Worm (Caenorhabditis elegans) whole organism, L3 larva: ENCODE measurements around the gene Y57E12AL.6.

ENCODE experiments used
- R02D3.7 ChIP-seq: fragments of 150-350 bp; optimal IDR thresholded peaks from 2 replicates; lab custom pipeline; 2014; ENCODE audit warnings: missing biosample characterization, missing genetic modification characterization
- ZK546.5 ChIP-seq: sonication (generic microtip); optimal IDR thresholded peaks from 2 replicates; lab custom pipeline; 2017; ENCODE audit warnings: missing biosample characterization, missing genetic modification characterization
- aly-2 ChIP-seq: fragments of 150-350 bp; optimal IDR thresholded peaks from 2 replicates; lab custom pipeline; 2014; ENCODE audit warnings: missing biosample characterization, missing genetic modification characterization
- ama-1 ChIP-seq: fragments of 150-350 bp; optimal IDR thresholded peaks from 2 replicates; lab custom pipeline; 2018
- ceh-16 ChIP-seq: sonication (generic microtip); optimal IDR thresholded peaks from 2 replicates; lab custom pipeline; 2017; ENCODE audit warnings: missing biosample characterization, missing genetic modification characterization
- ceh-82 ChIP-seq: fragments of 150-350 bp; optimal IDR thresholded peaks from 2 replicates; lab custom pipeline; 2014; ENCODE audit warnings: missing biosample characterization, missing genetic modification characterization
- ceh-9 ChIP-seq: sonication (generic microtip); optimal IDR thresholded peaks from 2 replicates; lab custom pipeline; 2018; ENCODE audit warnings: missing biosample characterization, missing genetic modification characterization
- daf-12 ChIP-seq: fragments of 150-350 bp; optimal IDR thresholded peaks from 2 replicates; lab custom pipeline; 2014; ENCODE audit warnings: missing biosample characterization, missing genetic modification reagents, missing genetic modification characterization
- egl-27 ChIP-seq: sonication (generic microtip); optimal IDR thresholded peaks from 4 replicates; lab custom pipeline; 2017; ENCODE audit warnings: missing biosample characterization, missing genetic modification reagents, missing genetic modification characterization
- egl-5 ChIP-seq: fragments of 150-350 bp; optimal IDR thresholded peaks from 2 replicates; lab custom pipeline; 2017; ENCODE audit warnings: missing biosample characterization, missing genetic modification reagents, missing genetic modification characterization, inconsistent platforms
- elt-2 ChIP-seq: sonication (generic microtip); optimal IDR thresholded peaks from 2 replicates; lab custom pipeline; 2016; ENCODE audit warnings: missing genetic modification reagents, mild to moderate bottlenecking, missing genetic modification characterization, missing compliant biosample characterization
- elt-3 ChIP-seq, 3 experiments: fragments of 150-350 bp in 1 of 3; sonication (generic microtip) in 2 of 3; optimal IDR thresholded peaks; 2 replicates in 2 of 3; 4 replicates in 1 of 3; lab custom pipeline; 2014 to 2017; ENCODE audit warnings: missing biosample characterization in 3 of 3, missing genetic modification characterization in 3 of 3
- eor-1 ChIP-seq, 2 experiments: fragments of 150-350 bp; optimal IDR thresholded peaks; 2 replicates each; lab custom pipeline; 2014 to 2018; ENCODE audit warnings: missing biosample characterization in 2 of 2, missing genetic modification characterization in 2 of 2
- fkh-10 ChIP-seq: sonication (generic microtip); optimal IDR thresholded peaks from 2 replicates; lab custom pipeline; 2017; ENCODE audit warnings: missing biosample characterization, missing genetic modification reagents, missing genetic modification characterization
- fkh-2 ChIP-seq: fragments of 150-350 bp; optimal IDR thresholded peaks from 2 replicates; lab custom pipeline; 2014; ENCODE audit warnings: missing biosample characterization, missing genetic modification reagents, missing genetic modification characterization
- hmg-11 ChIP-seq: sonication (generic microtip); optimal IDR thresholded peaks from 2 replicates; lab custom pipeline; 2016; ENCODE audit warnings: missing genetic modification characterization, missing compliant biosample characterization
- jun-1 ChIP-seq: fragments of 150-350 bp; optimal IDR thresholded peaks from 2 replicates; lab custom pipeline; 2014; ENCODE audit warnings: missing biosample characterization, missing genetic modification reagents, missing genetic modification characterization
- lin-15B ChIP-seq: fragments of 150-350 bp; optimal IDR thresholded peaks from 2 replicates; lab custom pipeline; 2014; ENCODE audit warnings: missing biosample characterization, missing genetic modification characterization
- lin-39 ChIP-seq: fragments of 150-350 bp; optimal IDR thresholded peaks from 2 replicates; lab custom pipeline; 2018; ENCODE audit warnings: missing biosample characterization, missing genetic modification reagents, missing genetic modification characterization
- mdl-1 ChIP-seq: fragments of 150-350 bp; optimal IDR thresholded peaks from 2 replicates; lab custom pipeline; 2014; ENCODE audit warnings: missing biosample characterization, missing genetic modification characterization
- mml-1 ChIP-seq: fragments of 150-350 bp; sonication (generic microtip); optimal IDR thresholded peaks from 3 replicates; lab custom pipeline; 2014; ENCODE audit warnings: missing biosample characterization, missing genetic modification characterization
- nhr-11 ChIP-seq: fragments of 150-350 bp; optimal IDR thresholded peaks from 2 replicates; lab custom pipeline; 2014; ENCODE audit warnings: missing biosample characterization, missing genetic modification characterization
- nhr-12 ChIP-seq: fragments of 150-350 bp; optimal IDR thresholded peaks from 2 replicates; lab custom pipeline; 2014; ENCODE audit warnings: missing biosample characterization, missing genetic modification characterization
- nhr-23 ChIP-seq: fragments of 150-350 bp; optimal IDR thresholded peaks from 2 replicates; lab custom pipeline; 2014; ENCODE audit warnings: missing biosample characterization, missing genetic modification reagents, missing genetic modification characterization
- nhr-237 ChIP-seq: fragments of 150-350 bp; optimal IDR thresholded peaks from 2 replicates; lab custom pipeline; 2014; ENCODE audit warnings: missing biosample characterization, missing genetic modification characterization
- nhr-28 ChIP-seq: fragments of 150-350 bp; optimal IDR thresholded peaks from 2 replicates; lab custom pipeline; 2014; ENCODE audit warnings: missing biosample characterization, missing genetic modification characterization
- nhr-43 ChIP-seq: sonication (generic microtip); optimal IDR thresholded peaks from 2 replicates; lab custom pipeline; 2016; ENCODE audit warnings: mild to moderate bottlenecking, missing genetic modification characterization, missing compliant biosample characterization; ENCODE audit not compliant: poor library complexity, severe bottlenecking
- nhr-67 ChIP-seq: fragments of 150-350 bp; optimal IDR thresholded peaks from 2 replicates; lab custom pipeline; 2014; ENCODE audit warnings: missing biosample characterization, missing genetic modification characterization
- nhr-76 ChIP-seq: fragments of 150-350 bp; sonication (generic microtip); optimal IDR thresholded peaks from 5 replicates; lab custom pipeline; 2014; ENCODE audit warnings: missing biosample characterization, missing genetic modification characterization
- pha-4 ChIP-seq: fragments of 150-350 bp; optimal IDR thresholded peaks from 2 replicates; lab custom pipeline; 2014; ENCODE audit warnings: missing biosample characterization, missing genetic modification reagents, missing genetic modification characterization
- pqm-1 ChIP-seq: fragments of 150-350 bp; optimal IDR thresholded peaks from 2 replicates; lab custom pipeline; 2017; ENCODE audit warnings: missing biosample characterization, missing genetic modification characterization, inconsistent platforms
- sea-2 ChIP-seq: fragments of 150-350 bp; sonication (generic microtip); optimal IDR thresholded peaks from 4 replicates; lab custom pipeline; 2014; ENCODE audit warnings: missing biosample characterization, missing genetic modification reagents, missing genetic modification characterization
- skn-1 ChIP-seq: fragments of 150-350 bp; optimal IDR thresholded peaks from 2 replicates; lab custom pipeline; 2014; ENCODE audit warnings: missing biosample characterization, missing genetic modification characterization
- snpc-4 ChIP-seq: fragments of 150-350 bp; optimal IDR thresholded peaks from 2 replicates; lab custom pipeline; 2014; ENCODE audit warnings: missing biosample characterization, missing genetic modification characterization
- tbx-2 ChIP-seq: sonication (generic microtip); optimal IDR thresholded peaks from 2 replicates; lab custom pipeline; 2016; ENCODE audit warnings: mild to moderate bottlenecking, missing genetic modification characterization, missing compliant biosample characterization
- unc-39 ChIP-seq: sonication (generic microtip); optimal IDR thresholded peaks from 4 replicates; lab custom pipeline; 2017; ENCODE audit warnings: missing biosample characterization, missing genetic modification characterization
- unc-62 ChIP-seq: fragments of 150-350 bp; sonication (generic microtip); optimal IDR thresholded peaks from 4 replicates; lab custom pipeline; 2014; ENCODE audit warnings: missing biosample characterization, missing genetic modification reagents, missing genetic modification characterization
- zag-1 ChIP-seq: fragments of 150-350 bp; optimal IDR thresholded peaks from 2 replicates; lab custom pipeline; 2014; ENCODE audit warnings: missing biosample characterization, missing genetic modification characterization
- ztf-11 ChIP-seq: fragments of 150-350 bp; optimal IDR thresholded peaks from 2 replicates; lab custom pipeline; 2014; ENCODE audit warnings: missing biosample characterization, missing genetic modification characterization
- ztf-4 ChIP-seq: fragments of 150-350 bp; optimal IDR thresholded peaks from 2 replicates; lab custom pipeline; 2014; ENCODE audit warnings: missing biosample characterization, missing genetic modification characterization

Y57E12AL.6 gene

DNA sequence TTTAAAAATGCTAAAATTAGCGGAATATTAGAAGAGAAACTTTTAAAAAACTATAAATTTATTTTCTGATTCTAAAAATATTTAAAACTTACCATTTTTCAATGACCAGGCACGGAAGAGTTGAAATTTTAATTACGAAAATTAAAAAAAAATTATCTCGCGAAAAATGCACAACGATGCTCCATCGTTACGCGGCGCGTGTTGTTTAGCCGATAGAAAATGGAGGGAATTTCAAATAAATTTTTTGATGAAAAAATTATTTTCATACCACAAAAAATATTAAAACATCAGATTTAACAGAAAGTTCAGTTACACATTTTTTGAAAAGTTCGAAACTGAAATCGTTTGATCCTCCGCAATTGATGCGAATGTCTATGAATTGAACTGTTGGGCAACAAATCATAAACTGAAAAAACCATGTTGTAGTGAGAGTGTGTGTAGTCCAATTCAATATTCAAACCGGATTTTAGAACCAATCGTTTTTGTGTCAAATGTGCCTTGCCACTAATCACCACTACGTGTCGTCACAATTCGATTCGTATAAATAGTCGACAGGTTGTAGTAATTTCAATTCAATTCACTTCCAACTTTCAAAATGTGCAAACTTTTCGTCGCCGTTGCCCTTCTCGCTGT is 9.0 kb downstream of the Y57E12AL.6 start, which contains the start of the genes tofu-2 and spig-1:
TSS of gene tofu-2 (minus strand) at position 116 of the 633 bp plus-strand sequence.
TSS of gene spig-1 (plus strand) at position 583 of the 633 bp plus-strand sequence.
- TF ChIP-seq nhr-12 (no peak), pqm-1 (tag; lab: Kevin White, UChicago) (no peak), nhr-43 (no peak), lin-39 (tag; lab: Kevin White, UChicago) (no peak), fkh-10 (no peak), ztf-11 (tag; lab: Kevin White, UChicago) (no peak), ceh-16 (tag; lab: Kevin White, UChicago) (no peak), egl-27 (tag; lab: Kevin White, UChicago) (no peak), pha-4 (tag; lab: Kevin White, UChicago) (no peak)
- TF ChIP-seq, all 47 proteins: peak for 0

DNA sequence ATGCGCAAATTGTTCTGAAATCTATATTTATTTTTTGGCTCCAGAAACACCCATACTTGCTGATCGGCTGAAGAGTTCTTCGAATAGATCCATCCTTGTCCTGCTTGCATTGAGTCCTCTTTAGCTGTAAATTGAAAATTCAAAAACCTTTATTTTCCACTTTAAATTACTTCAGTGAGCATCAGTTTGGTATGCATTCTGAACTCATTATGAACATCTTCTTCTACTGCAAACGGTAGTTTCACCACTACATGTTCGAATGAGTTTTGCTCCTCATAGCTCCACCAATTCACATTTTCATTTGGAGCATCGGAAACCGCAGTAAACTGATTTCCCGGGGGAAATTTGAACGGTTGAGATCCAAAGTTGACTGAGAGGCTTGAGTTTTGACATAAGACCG is 10.1 kb downstream of the Y57E12AL.6 start:
- TF ChIP-seq eor-1 (tag; optimal IDR thresholded peaks at IDR 0.05; lab: Kevin White, UChicago) (no peak), fkh-2 (tag; lab: Kevin White, UChicago) (no peak), ztf-4 (tag; lab: Kevin White, UChicago) (no peak), snpc-4 (no peak), pha-4 (tag; lab: Kevin White, UChicago) (no peak), elt-2 (tag; lab: Kevin White, UChicago) (no peak), lin-15B (tag; lab: Kevin White, UChicago) (no peak), nhr-28 (tag; lab: Kevin White, UChicago) (no peak), egl-5 (no peak), nhr-11 (tag; lab: Kevin White, UChicago) (no peak), unc-39 (no peak), ceh-9 (tag; lab: Kevin White, UChicago) (no peak), daf-12 (tag; lab: Kevin White, UChicago) (no peak), nhr-23 (no peak), nhr-237 (tag; lab: Kevin White, UChicago) (no peak), tbx-2 (no peak), lin-39 (tag; lab: Kevin White, UChicago) (no peak), unc-62 (GFP tag; lab: Kevin White, UChicago) (no peak)
- TF ChIP-seq, all 47 proteins: peak for 0

DNA sequence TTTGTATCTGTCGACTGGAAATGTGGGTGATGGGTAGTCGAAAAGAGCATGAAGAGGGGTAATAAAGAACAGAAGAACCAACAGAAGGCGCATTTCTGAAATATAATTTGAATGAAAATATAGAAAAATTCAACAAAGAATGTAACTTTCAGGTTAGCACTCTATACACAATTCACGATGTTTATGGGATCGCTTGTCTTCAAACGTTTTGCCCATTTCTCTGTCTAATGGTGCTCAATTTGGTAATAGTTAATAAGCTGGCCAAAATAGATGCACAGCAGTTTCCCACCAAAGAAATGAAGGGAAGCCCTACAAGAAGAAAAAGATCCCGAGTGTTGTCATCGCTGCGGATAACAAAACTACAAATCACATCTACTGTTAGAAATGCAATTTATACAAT is 12.8 kb downstream of the Y57E12AL.6 start, which contains the start of gene F20A1.8:
TSS of gene F20A1.8 (minus strand) at position 101 of the 400 bp plus-strand sequence.
- TF ChIP-seq aly-2 (tag; lab: Kevin White, UChicago) (no peak), skn-1 (no peak), R02D3.7 (tag; lab: Kevin White, UChicago) (no peak), unc-62 (GFP tag; lab: Kevin White, UChicago) (no peak), nhr-12 (no peak), ceh-82 (tag; lab: Kevin White, UChicago) (no peak), tbx-2 (no peak), mdl-1 (tag; lab: Kevin White, UChicago) (no peak), nhr-67 (tag; lab: Kevin White, UChicago) (no peak), fkh-10 (no peak), ceh-9 (tag; lab: Kevin White, UChicago) (no peak), mml-1 (tag; lab: Kevin White, UChicago) (no peak), eor-1 (tag; optimal IDR thresholded peaks at IDR 0.05; lab: Kevin White, UChicago) (no peak), lin-39 (tag; lab: Kevin White, UChicago) (no peak), jun-1 (tag; lab: Kevin White, UChicago) (no peak), pqm-1 (tag; lab: Kevin White, UChicago) (no peak), pha-4 (tag; lab: Kevin White, UChicago) (no peak), elt-2 (tag; lab: Kevin White, UChicago) (no peak), daf-12 (tag; lab: Kevin White, UChicago) (no peak), zag-1 (tag; lab: Kevin White, UChicago) (no peak)

DNA sequence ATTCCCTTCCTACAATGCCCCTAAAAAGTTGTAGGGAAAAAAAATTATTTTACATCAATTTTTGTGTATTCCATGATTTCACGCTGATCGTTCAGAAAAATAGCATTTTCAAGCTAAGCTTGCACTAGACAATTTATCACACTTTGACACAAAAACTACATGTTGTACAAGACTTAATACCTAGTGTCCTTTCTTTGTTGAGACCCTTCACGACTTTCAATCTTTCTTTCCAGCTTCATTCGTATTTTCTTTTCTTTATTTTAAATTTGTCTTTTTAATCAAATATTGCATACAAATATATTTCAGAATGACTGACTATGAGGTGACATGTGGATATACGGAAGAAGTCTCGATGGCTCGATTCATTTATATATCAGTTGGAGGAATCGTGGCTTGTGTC is 14.3 kb downstream of the Y57E12AL.6 start, which contains the start of gene F20A1.2:
TSS of gene F20A1.2 (plus strand) at position 301 of the 400 bp plus-strand sequence.
- TF ChIP-seq ZK546.5 (tag; lab: Kevin White, UChicago): no peak
- no peak for TF ChIP-seq elt-3 (tag; optimal IDR thresholded peaks at IDR 0.05; lab: Kevin White, UChicago)
- TF ChIP-seq ama-1: no peak
- TF ChIP-seq nhr-67 (tag; lab: Kevin White, UChicago): no peak
- no peak for TF ChIP-seq hmg-11
- TF ChIP-seq ztf-4 (tag; lab: Kevin White, UChicago): no peak
- no peak for TF ChIP-seq snpc-4
- TF ChIP-seq pha-4 (tag; lab: Kevin White, UChicago): no peak
- no peak for TF ChIP-seq nhr-28 (tag; lab: Kevin White, UChicago)
- TF ChIP-seq sea-2 (GFP tag; lab: Kevin White, UChicago): no peak
- no peak for TF ChIP-seq nhr-76 (tag; lab: Kevin White, UChicago)
- TF ChIP-seq ceh-82 (tag; lab: Kevin White, UChicago): no peak
- TF ChIP-seq eor-1 (tag; optimal IDR thresholded peaks at IDR 0.05; lab: Kevin White, UChicago): no peak
- no peak for TF ChIP-seq tbx-2
- no peak for TF ChIP-seq unc-62 (GFP tag; lab: Kevin White, UChicago)
- no peak for TF ChIP-seq fkh-2 (tag; lab: Kevin White, UChicago)
- TF ChIP-seq pqm-1 (tag; lab: Kevin White, UChicago): no peak
